Fruit fly (Drosophila melanogaster) whole organism, embryonic: ENCODE results near the gene CG34056.

Experiments used
- Ada2b ChIP-seq: fragments of 200-800 bp; sonication (Bioruptor generic); IDR thresholded peaks from 2 replicates; pipeline ENCODE4 v1.3.6; 2022; ENCODE audit warnings: missing biosample characterization, missing genetic modification characterization
- CG10274 ChIP-seq: fragments of 200-800 bp; sonication (Bioruptor generic); optimal IDR thresholded peaks from 3 replicates; lab custom pipeline; 2017; ENCODE audit warnings: missing biosample characterization, mild to moderate bottlenecking, missing genetic modification characterization
- CG10431 ChIP-seq: fragments of 200-800 bp; sonication (Bioruptor generic); optimal IDR thresholded peaks from 3 replicates; lab custom pipeline; 2018; ENCODE audit warnings: missing biosample characterization, mild to moderate bottlenecking, missing genetic modification characterization
- CG11456 ChIP-seq: fragments of 200-800 bp; sonication (Bioruptor generic); IDR thresholded peaks from 3 replicates; pipeline ENCODE4 v1.3.6; 2022; ENCODE audit warnings: missing biosample characterization, missing genetic modification characterization
- CG11504 ChIP-seq: fragments of 200-800 bp; sonication (Bioruptor generic); optimal IDR thresholded peaks from 3 replicates; lab custom pipeline; 2019; ENCODE audit warnings: missing biosample characterization, mild to moderate bottlenecking, missing genetic modification characterization, moderate library complexity
- CG12769 ChIP-seq: fragments of 200-800 bp; sonication (Bioruptor generic); optimal IDR thresholded peaks from 2 replicates; lab custom pipeline; 2019; ENCODE audit warnings: missing biosample characterization, mild to moderate bottlenecking, missing genetic modification characterization, moderate library complexity
- CG13287 ChIP-seq: fragments of 200-800 bp; sonication (Bioruptor generic); IDR thresholded peaks from 2 replicates; pipeline ENCODE4 v1.3.6; 2022; ENCODE audit warnings: missing biosample characterization, missing genetic modification characterization; ENCODE audit not compliant: partially characterized antibody
- CG14710 ChIP-seq: fragments of 200-800 bp; sonication (Bioruptor generic); optimal IDR thresholded peaks from 3 replicates; lab custom pipeline; 2019; ENCODE audit warnings: missing biosample characterization, mild to moderate bottlenecking, missing genetic modification characterization, moderate library complexity
- CG16863 ChIP-seq: fragments of 200-800 bp; sonication (Bioruptor generic); optimal IDR thresholded peaks from 3 replicates; lab custom pipeline; 2016; ENCODE audit warnings: missing biosample characterization, missing genetic modification characterization
- CG17802 ChIP-seq: fragments of 200-800 bp; sonication (Bioruptor generic); optimal IDR thresholded peaks from 2 replicates; lab custom pipeline; 2018; ENCODE audit warnings: missing biosample characterization, mild to moderate bottlenecking, missing genetic modification characterization, moderate library complexity
- CG17829 ChIP-seq: fragments of 200-800 bp; optimal IDR thresholded peaks from 2 replicates; lab custom pipeline; 2019; ENCODE audit warnings: missing biosample characterization, mild to moderate bottlenecking, missing genetic modification characterization, moderate library complexity
- CG30020 ChIP-seq: fragments of 200-800 bp; optimal IDR thresholded peaks from 2 replicates; lab custom pipeline; 2019; ENCODE audit warnings: missing biosample characterization, mild to moderate bottlenecking, missing genetic modification characterization, moderate library complexity
- CG3065 ChIP-seq: fragments of 200-800 bp; sonication (Bioruptor generic); optimal IDR thresholded peaks from 2 replicates; lab custom pipeline; 2016; ENCODE audit warnings: missing biosample characterization, missing genetic modification characterization
- CG32772 ChIP-seq: fragments of 200-800 bp; sonication (Bioruptor generic); IDR thresholded peaks from 2 replicates; pipeline ENCODE4 v1.3.6; 2022; ENCODE audit warnings: missing biosample characterization, missing genetic modification characterization
- CG3281 ChIP-seq: fragments of 200-800 bp; sonication (Bioruptor generic); optimal IDR thresholded peaks from 3 replicates; lab custom pipeline; 2017; ENCODE audit warnings: missing biosample characterization, mild to moderate bottlenecking, missing genetic modification characterization
- CG33213 ChIP-seq: fragments of 200-800 bp; sonication (Bioruptor generic); optimal IDR thresholded peaks from 3 replicates; lab custom pipeline; 2016; ENCODE audit warnings: missing biosample characterization, missing genetic modification characterization
- CG6765 ChIP-seq: fragments of 200-800 bp; sonication (Bioruptor generic); optimal IDR thresholded peaks from 3 replicates; lab custom pipeline; 2017; ENCODE audit warnings: missing biosample characterization, mild to moderate bottlenecking, missing genetic modification characterization
- CG7839 ChIP-seq: fragments of 200-800 bp; sonication (Bioruptor generic); optimal IDR thresholded peaks from 3 replicates; lab custom pipeline; 2018; ENCODE audit warnings: missing biosample characterization, mild to moderate bottlenecking, missing genetic modification characterization, moderate library complexity
- CG8290 ChIP-seq, 3 experiments: fragments of 200-800 bp; sonication (Bioruptor generic); optimal IDR thresholded peaks; 2 replicates each; lab custom pipeline; 2016 to 2019; ENCODE audit warnings: missing biosample characterization in 3 of 3, missing genetic modification characterization in 3 of 3, mild to moderate bottlenecking in 2 of 3, moderate library complexity in 1 of 3
- CG9727 ChIP-seq: fragments of 200-800 bp; sonication (Bioruptor generic); optimal IDR thresholded peaks from 3 replicates; lab custom pipeline; 2017; ENCODE audit warnings: missing biosample characterization, mild to moderate bottlenecking, missing genetic modification characterization
- D19B ChIP-seq: fragments of 200-800 bp; sonication (Bioruptor generic); optimal IDR thresholded peaks from 2 replicates; lab custom pipeline; 2017; ENCODE audit warnings: missing biosample characterization, mild to moderate bottlenecking, missing genetic modification characterization
- Elba2 ChIP-seq: fragments of 200-800 bp; sonication (Bioruptor generic); optimal IDR thresholded peaks from 3 replicates; lab custom pipeline; 2016; ENCODE audit warnings: missing biosample characterization, missing genetic modification characterization
- Ets65A ChIP-seq: fragments of 200-800 bp; sonication (Bioruptor generic); peaks from one replicate; lab custom pipeline; 2016; ENCODE audit warnings: missing biosample characterization, missing genetic modification characterization
- Fer1 ChIP-seq: fragments of 200-800 bp; sonication (Bioruptor generic); optimal IDR thresholded peaks from 2 replicates; lab custom pipeline; 2017; ENCODE audit warnings: missing biosample characterization, mild to moderate bottlenecking, missing genetic modification characterization
- Fer3 ChIP-seq: fragments of 200-800 bp; sonication (Bioruptor generic); optimal IDR thresholded peaks from 2 replicates; lab custom pipeline; 2018; ENCODE audit warnings: missing biosample characterization, mild to moderate bottlenecking, missing genetic modification characterization, moderate library complexity
- HHEX ChIP-seq: fragments of 200-800 bp; sonication (Bioruptor generic); optimal IDR thresholded peaks from 3 replicates; lab custom pipeline; 2017; ENCODE audit warnings: missing biosample characterization, mild to moderate bottlenecking, missing genetic modification characterization, missing genetic modification reagents
- HLH3B ChIP-seq: fragments of 200-800 bp; sonication (Bioruptor generic); IDR thresholded peaks from 2 replicates; pipeline ENCODE4 v1.3.6; 2022; ENCODE audit warnings: missing biosample characterization, missing genetic modification characterization
- Hey ChIP-seq: fragments of 200-800 bp; sonication (Bioruptor generic); optimal IDR thresholded peaks from 3 replicates; lab custom pipeline; 2018; ENCODE audit warnings: missing biosample characterization, mild to moderate bottlenecking, missing genetic modification characterization
- Mad ChIP-seq: fragments of 200-800 bp; sonication (Bioruptor generic); optimal IDR thresholded peaks from 2 replicates; lab custom pipeline; 2016; ENCODE audit warnings: missing biosample characterization, missing genetic modification characterization
- Meics ChIP-seq: fragments of 200-800 bp; sonication (Bioruptor generic); optimal IDR thresholded peaks from 2 replicates; lab custom pipeline; 2017; ENCODE audit warnings: missing biosample characterization, mild to moderate bottlenecking, missing genetic modification characterization
- NfI ChIP-seq: fragments of 200-800 bp; sonication (Bioruptor generic); optimal IDR thresholded peaks from 3 replicates; lab custom pipeline; 2018; ENCODE audit warnings: missing biosample characterization, mild to moderate bottlenecking, missing genetic modification characterization, moderate library complexity
- Optix ChIP-seq: fragments of 200-800 bp; sonication (Bioruptor generic); IDR thresholded peaks from 3 replicates; pipeline ENCODE4 v1.3.6; 2022; ENCODE audit warnings: missing biosample characterization, missing genetic modification characterization
- Sox100B ChIP-seq: fragments of 200-800 bp; sonication (Bioruptor generic); optimal IDR thresholded peaks from 3 replicates; lab custom pipeline; 2018; ENCODE audit warnings: missing biosample characterization, mild to moderate bottlenecking, missing genetic modification characterization
- Usf ChIP-seq: fragments of 200-800 bp; sonication (Bioruptor generic); optimal IDR thresholded peaks from 2 replicates; lab custom pipeline; 2017; ENCODE audit warnings: missing genotype, missing biosample characterization, missing genetic modification characterization
- amos ChIP-seq: fragments of 200-800 bp; sonication (Bioruptor generic); IDR thresholded peaks from 2 replicates; pipeline ENCODE4 v1.3.6; 2022; ENCODE audit warnings: missing biosample characterization, missing genetic modification characterization; ENCODE audit not compliant: partially characterized antibody
- bab2 ChIP-seq: fragments of 200-800 bp; sonication (Bioruptor generic); optimal IDR thresholded peaks from 2 replicates; lab custom pipeline; 2016; ENCODE audit warnings: missing biosample characterization, missing genetic modification characterization
- chinmo ChIP-seq: fragments of 200-800 bp; sonication (Bioruptor generic); IDR thresholded peaks from 4 replicates; pipeline ENCODE4 v1.3.6; 2022; ENCODE audit warnings: missing biosample characterization, missing genetic modification characterization; ENCODE audit not compliant: partially characterized antibody
- dmrt99B ChIP-seq: fragments of 200-800 bp; sonication (Bioruptor generic); optimal IDR thresholded peaks from 2 replicates; lab custom pipeline; 2018; ENCODE audit warnings: missing biosample characterization, mild to moderate bottlenecking, missing genetic modification characterization, moderate library complexity
- fd96Cb ChIP-seq: fragments of 200-800 bp; sonication (Bioruptor generic); optimal IDR thresholded peaks from 2 replicates; lab custom pipeline; 2018; ENCODE audit warnings: missing biosample characterization, mild to moderate bottlenecking, missing genetic modification characterization, moderate library complexity
- ind ChIP-seq: fragments of 200-800 bp; sonication (Bioruptor generic); optimal IDR thresholded peaks from 3 replicates; lab custom pipeline; 2016; ENCODE audit warnings: missing biosample characterization, missing genetic modification characterization
- jing ChIP-seq: fragments of 200-800 bp; sonication (Bioruptor generic); optimal IDR thresholded peaks from 2 replicates; lab custom pipeline; 2018; ENCODE audit warnings: missing biosample characterization, mild to moderate bottlenecking, missing genetic modification characterization
- lov ChIP-seq, 2 experiments: fragments of 200-800 bp in 1 of 2; fragments of >200 bp in 1 of 2; sonication (Bioruptor generic) in 1 of 2; IDR thresholded peaks in 1 of 2; optimal IDR thresholded peaks in 1 of 2; 2 replicates in 1 of 2; 3 replicates in 1 of 2; pipeline versions ENCODE4 v1.3.6 to Lab custom; 2017 to 2022; ENCODE audit warnings: missing biosample characterization in 1 of 2, missing genetic modification characterization in 1 of 2
- scrt ChIP-seq: fragments of 200-800 bp; sonication (Bioruptor generic); optimal IDR thresholded peaks from 2 replicates; lab custom pipeline; 2018; ENCODE audit warnings: missing biosample characterization, mild to moderate bottlenecking, missing genetic modification characterization, moderate library complexity
- sisA ChIP-seq: fragments of 200-800 bp; sonication (Bioruptor generic); IDR thresholded peaks from 2 replicates; pipeline ENCODE4 v1.3.6; 2022; ENCODE audit warnings: missing biosample characterization, missing genetic modification characterization
- sob ChIP-seq: fragments of 200-800 bp; sonication (Bioruptor generic); IDR thresholded peaks from 2 replicates; pipeline ENCODE4 v1.3.6; 2022; ENCODE audit warnings: missing biosample characterization, missing genetic modification characterization
- twi ChIP-seq: fragments of 200-800 bp; optimal IDR thresholded peaks from 2 replicates; lab custom pipeline; 2019; ENCODE audit warnings: missing biosample characterization, mild to moderate bottlenecking, missing genetic modification characterization, moderate library complexity
- tx ChIP-seq: fragments of 200-800 bp; sonication (Bioruptor generic); optimal IDR thresholded peaks from 2 replicates; lab custom pipeline; 2016; ENCODE audit warnings: missing biosample characterization, missing genetic modification characterization
- vnd ChIP-seq: fragments of 200-800 bp; sonication (Bioruptor generic); IDR thresholded peaks from 3 replicates; pipeline ENCODE4 v1.3.6; 2022; ENCODE audit warnings: missing biosample characterization, missing genetic modification characterization; ENCODE audit not compliant: partially characterized antibody

CG34056 gene

dm6 chr3L:882236-882891, 13.4 kb upstream of the CG34056 start (continued):
- TF ChIP-seq amos (GFP tag; lab: Robert Waterston, UW) (no peak), scrt (GFP tag; lab: Kevin White, UChicago) (peak; percentile 71), CG17802 (tag; lab: Kevin White, UChicago) (no peak), NfI (GFP tag; lab: Kevin White, UChicago) (no peak), sob (0 out of 2 replicates have a peak, but pooled peaks have one; percentile 7), dmrt99B (peak; percentile 58), CG16863 (no peak), Fer1 (peak; percentile 16), CG6765 (no peak), Meics (GFP tag; lab: Kevin White, UChicago) (peak; percentile 59), CG17829 (tag; lab: Kevin White, UChicago) (peak; percentile 11), bab2 (GFP tag; lab: Kevin White, UChicago) (no peak), fd96Cb (tag; lab: Kevin White, UChicago) (peak; percentile 26), Ets65A (GFP tag; lab: Kevin White, UChicago) (no peak), CG11504 (tag; lab: Kevin White, UChicago) (peak; percentile 59), Ada2b (GFP tag; lab: Robert Waterston, UW) (peak; percentile 21; the same call in 1 of the 2 replicates), tx (GFP tag; lab: Kevin White, UChicago) (no peak), CG13287 (GFP tag; lab: Robert Waterston, UW) (0 out of 2 replicates have a peak, but pooled peaks have one; percentile 0), CG11456 (no peak), CG10431 (GFP tag; lab: Kevin White, UChicago) (no peak), Optix (GFP tag; lab: Robert Waterston, UW) (no peak), Hey (no peak), Fer3 (tag; lab: Kevin White, UChicago) (peak; percentile 33), Mad (GFP tag; lab: Kevin White, UChicago) (no peak), chinmo (GFP tag; lab: Robert Waterston, UW) (0 out of 4 replicates have a peak, but pooled peaks have one; percentile 34), twi (tag; lab: Kevin White, UChicago) (no peak), CG3065 (GFP tag; lab: Kevin White, UChicago) (no peak), CG14710 (tag; lab: Kevin White, UChicago) (peak; percentile 2), CG7839 (peak; percentile 58), CG8290 (GFP tag; optimal IDR thresholded peaks at IDR 0.05; lab: Kevin White, UChicago) (peak; percentile 73), CG8290 (tag; optimal IDR thresholded peaks at IDR 0.05; lab: Kevin White, UChicago) (peak in 1 of 2 experiments; percentile 32), Sox100B (GFP tag; lab: Kevin White, UChicago) (peak; percentile 20), HHEX (GFP tag; lab: Kevin White, UChicago) (no peak), CG32772 (GFP tag; lab: Robert Waterston, UW) (peak; percentile 7; the same call in 1 of the 2 replicates), CG33213 (GFP tag; lab: Kevin White, UChicago) (no peak), CG9727 (GFP tag; lab: Kevin White, UChicago) (peak; percentile 44), CG10274 (GFP tag; lab: Kevin White, UChicago) (no peak), vnd (GFP tag; lab: Robert Waterston, UW) (no peak), Usf (GFP tag; lab: Kevin White, UChicago) (no peak), ind (GFP tag; lab: Kevin White, UChicago) (peak; percentile 21), CG30020 (tag; lab: Kevin White, UChicago) (no peak), HLH3B (GFP tag; lab: Robert Waterston, UW) (0 out of 2 replicates have a peak, but pooled peaks have one; percentile 30), CG12769 (tag; lab: Kevin White, UChicago) (no peak), sisA (GFP tag; lab: Robert Waterston, UW) (peak; percentile 20; the same call in 1 of the 2 replicates), jing (GFP tag; lab: Kevin White, UChicago) (no peak), CG3281 (GFP tag; lab: Kevin White, UChicago) (peak; percentile 47), Elba2 (GFP tag; lab: Kevin White, UChicago) (no peak), lov (optimal IDR thresholded peaks at IDR 0.05; lab: Kevin White, UChicago) (no peak), lov (GFP tag; IDR thresholded peaks at IDR 0.05; lab: Robert Waterston, UW) (no peak), D19B (GFP tag; lab: Kevin White, UChicago) (peak; percentile 6)
